Fruit fly (Drosophila melanogaster) whole organism, embryonic: ENCODE results near the gene anne.

Source experiments
- Atf-2 ChIP-seq: fragments of 200-800 bp; sonication (Bioruptor generic); optimal IDR thresholded peaks from 2 replicates; lab custom pipeline; 2016; ENCODE audit warnings: missing biosample characterization, missing genetic modification characterization
- Atf3 ChIP-seq: fragments of 200-800 bp; sonication (Bioruptor generic); optimal IDR thresholded peaks from 3 replicates; lab custom pipeline; 2016; ENCODE audit warnings: missing biosample characterization, missing genetic modification characterization
- BEAF-32 ChIP-seq: fragments of 200-800 bp; sonication (Bioruptor generic); optimal IDR thresholded peaks from 3 replicates; lab custom pipeline; 2017; ENCODE audit warnings: missing biosample characterization, missing genetic modification characterization, mild to moderate bottlenecking, moderate library complexity, missing genetic modification reagents
- CG11723 ChIP-seq: fragments of 200-800 bp; sonication (Bioruptor generic); optimal IDR thresholded peaks from 2 replicates; lab custom pipeline; 2017; ENCODE audit warnings: missing biosample characterization, mild to moderate bottlenecking, missing genetic modification characterization
- CG13123 ChIP-seq: fragments of 200-800 bp; sonication (Bioruptor generic); optimal IDR thresholded peaks from 2 replicates; lab custom pipeline; 2016; ENCODE audit warnings: missing biosample characterization, missing genetic modification characterization
- CG13296 ChIP-seq: fragments of 200-800 bp; sonication (Bioruptor generic); optimal IDR thresholded peaks from 3 replicates; lab custom pipeline; 2018; ENCODE audit warnings: missing biosample characterization, mild to moderate bottlenecking, missing genetic modification characterization
- CG15514 ChIP-seq: fragments of 200-800 bp; sonication (Bioruptor generic); optimal IDR thresholded peaks from 3 replicates; lab custom pipeline; 2017; ENCODE audit warnings: missing biosample characterization, missing genetic modification characterization, mild to moderate bottlenecking, moderate library complexity, missing genetic modification reagents
- CG1603 ChIP-seq: fragments of 200-800 bp; sonication (Bioruptor generic); optimal IDR thresholded peaks from 2 replicates; lab custom pipeline; 2019; ENCODE audit warnings: missing biosample characterization, mild to moderate bottlenecking, missing genetic modification characterization, moderate library complexity
- CG17612 ChIP-seq: fragments of 200-800 bp; sonication (Bioruptor generic); IDR thresholded peaks from 2 replicates; pipeline ENCODE4 v1.3.6; 2022; ENCODE audit warnings: missing biosample characterization, missing genetic modification characterization
- CG17802 ChIP-seq: fragments of 200-800 bp; sonication (Bioruptor generic); optimal IDR thresholded peaks from 2 replicates; lab custom pipeline; 2018; ENCODE audit warnings: missing biosample characterization, mild to moderate bottlenecking, missing genetic modification characterization, moderate library complexity
- CG2202 ChIP-seq: fragments of 200-800 bp; sonication (Bioruptor generic); optimal IDR thresholded peaks from 2 replicates; lab custom pipeline; 2018; ENCODE audit warnings: missing biosample characterization, mild to moderate bottlenecking, missing genetic modification characterization
- CG30020 ChIP-seq: fragments of 200-800 bp; optimal IDR thresholded peaks from 2 replicates; lab custom pipeline; 2019; ENCODE audit warnings: missing biosample characterization, mild to moderate bottlenecking, missing genetic modification characterization, moderate library complexity
- CG31441 ChIP-seq: fragments of 200-800 bp; sonication (Bioruptor generic); IDR thresholded peaks from 2 replicates; pipeline ENCODE4 v1.3.6; 2022; ENCODE audit warnings: missing biosample characterization, missing genetic modification characterization
- CG3838 ChIP-seq: fragments of 200-800 bp; sonication (Bioruptor generic); optimal IDR thresholded peaks from 3 replicates; lab custom pipeline; 2016; ENCODE audit warnings: missing biosample characterization, missing genetic modification characterization
- CG4707 ChIP-seq: fragments of 200-800 bp; sonication (Bioruptor generic); optimal IDR thresholded peaks from 2 replicates; lab custom pipeline; 2018; ENCODE audit warnings: missing biosample characterization, mild to moderate bottlenecking, missing genetic modification characterization, moderate library complexity
- CG7357 ChIP-seq: fragments of 200-800 bp; sonication (Bioruptor generic); IDR thresholded peaks from 3 replicates; pipeline ENCODE4 v1.3.6; 2022; ENCODE audit warnings: missing biosample characterization, missing genetic modification characterization
- D19A ChIP-seq: fragments of 200-800 bp; optimal IDR thresholded peaks from 3 replicates; lab custom pipeline; 2019; ENCODE audit warnings: missing biosample characterization, mild to moderate bottlenecking, missing genetic modification characterization, moderate library complexity
- Dip2 ChIP-seq: fragments of 200-800 bp; sonication (Bioruptor generic); IDR thresholded peaks from 2 replicates; pipeline ENCODE4 v1.3.6; 2022; ENCODE audit warnings: missing biosample characterization, missing genetic modification characterization
- Doc2 ChIP-seq: fragments of 200-800 bp; sonication (Bioruptor generic); IDR thresholded peaks from 2 replicates; pipeline ENCODE4 v1.3.6; 2022; ENCODE audit warnings: missing biosample characterization, missing genetic modification characterization
- Eip74EF ChIP-seq, 2 experiments: fragments of 200-800 bp in 1 of 2; fragments of >200 bp in 1 of 2; sonication (Bioruptor generic) in 1 of 2; optimal IDR thresholded peaks; 2 replicates each; lab custom pipeline; 2017 to 2019; ENCODE audit warnings: missing biosample characterization in 2 of 2, missing genetic modification characterization in 2 of 2, mild to moderate bottlenecking in 1 of 2, moderate library complexity in 1 of 2
- Ets65A ChIP-seq: fragments of 200-800 bp; sonication (Bioruptor generic); peaks from one replicate; lab custom pipeline; 2016; ENCODE audit warnings: missing biosample characterization, missing genetic modification characterization
- Ets97D ChIP-seq: fragments of 200-800 bp; sonication (Bioruptor generic); optimal IDR thresholded peaks from 3 replicates; lab custom pipeline; 2016; ENCODE audit warnings: missing biosample characterization, missing genetic modification characterization
- Med ChIP-seq: fragments of 200-800 bp; sonication (Bioruptor generic); peaks from one replicate; lab custom pipeline; 2016; ENCODE audit warnings: missing biosample characterization, missing genetic modification characterization, mild to moderate bottlenecking, inconsistent platforms, moderate library complexity
- Mes4 ChIP-seq: fragments of 200-800 bp; sonication (Bioruptor generic); optimal IDR thresholded peaks from 2 replicates; lab custom pipeline; 2016; ENCODE audit warnings: missing biosample characterization, missing genetic modification characterization
- Nf-YB ChIP-seq: fragments of 200-800 bp; sonication (Bioruptor generic); optimal IDR thresholded peaks from 3 replicates; lab custom pipeline; 2019; ENCODE audit warnings: missing biosample characterization, mild to moderate bottlenecking, missing genetic modification characterization, moderate library complexity
- Poxn ChIP-seq: fragments of 200-800 bp; sonication (Bioruptor generic); IDR thresholded peaks from 2 replicates; pipeline ENCODE4 v1.3.6; 2022; ENCODE audit warnings: missing biosample characterization, missing genetic modification characterization
- Sry-δ ChIP-seq: fragments of 200-800 bp; sonication (Bioruptor generic); optimal IDR thresholded peaks from 2 replicates; lab custom pipeline; 2016; ENCODE audit warnings: missing biosample characterization, missing genetic modification characterization
- ara ChIP-seq: fragments of 200-800 bp; sonication (Bioruptor generic); IDR thresholded peaks from 2 replicates; pipeline ENCODE4 v1.3.6; 2022; ENCODE audit warnings: missing biosample characterization, missing genetic modification characterization
- ato ChIP-seq: fragments of 200-800 bp; sonication (Bioruptor generic); IDR thresholded peaks from 2 replicates; pipeline ENCODE4 v1.3.6; 2022; ENCODE audit warnings: missing biosample characterization, missing genetic modification characterization; ENCODE audit not compliant: partially characterized antibody
- cg ChIP-seq: fragments of 200-800 bp; sonication (Bioruptor generic); optimal IDR thresholded peaks from 3 replicates; lab custom pipeline; 2019; ENCODE audit warnings: missing biosample characterization, mild to moderate bottlenecking, missing genetic modification characterization, moderate library complexity
- dmrt11E ChIP-seq: fragments of 200-800 bp; sonication (Bioruptor generic); optimal IDR thresholded peaks from 3 replicates; lab custom pipeline; 2018; ENCODE audit warnings: missing biosample characterization, mild to moderate bottlenecking, missing genetic modification characterization, moderate library complexity
- esg ChIP-seq: fragments of 200-800 bp; sonication (Bioruptor generic); conservative IDR thresholded peaks from 2 replicates; pipeline ENCODE4 v1.3.6; 2022; ENCODE audit warnings: missing biosample characterization, missing genetic modification characterization
- gem ChIP-seq: fragments of 200-800 bp; sonication (Bioruptor generic); optimal IDR thresholded peaks from 2 replicates; lab custom pipeline; 2019; ENCODE audit warnings: missing biosample characterization, mild to moderate bottlenecking, missing genetic modification characterization, moderate library complexity
- ham ChIP-seq: fragments of 200-800 bp; sonication (Bioruptor generic); IDR thresholded peaks from 2 replicates; pipeline ENCODE4 v1.3.6; 2022; ENCODE audit warnings: missing biosample characterization, missing genetic modification characterization
- her ChIP-seq: fragments of 200-800 bp; sonication (Bioruptor generic); optimal IDR thresholded peaks from 2 replicates; lab custom pipeline; 2016; ENCODE audit warnings: missing biosample characterization, missing genetic modification characterization
- klu ChIP-seq: fragments of 200-800 bp; sonication (Bioruptor generic); IDR thresholded peaks from 2 replicates; pipeline ENCODE4 v1.3.6; 2022; ENCODE audit warnings: missing biosample characterization, missing genetic modification characterization
- odd ChIP-seq: fragments of 200-800 bp; sonication (Bioruptor generic); optimal IDR thresholded peaks from 2 replicates; lab custom pipeline; 2017; ENCODE audit warnings: missing biosample characterization, mild to moderate bottlenecking, missing genetic modification characterization
- phol ChIP-seq: fragments of 200-800 bp; sonication (Bioruptor generic); optimal IDR thresholded peaks from 3 replicates; lab custom pipeline; 2018; ENCODE audit warnings: missing biosample characterization, mild to moderate bottlenecking, missing genetic modification characterization, moderate library complexity
- pzg ChIP-seq: fragments of 200-800 bp; sonication (Bioruptor generic); optimal IDR thresholded peaks from 3 replicates; lab custom pipeline; 2018; ENCODE audit warnings: missing biosample characterization, mild to moderate bottlenecking, missing genetic modification characterization, moderate library complexity
- sd ChIP-seq: fragments of 200-800 bp; sonication (Bioruptor generic); optimal IDR thresholded peaks from 3 replicates; lab custom pipeline; 2018; ENCODE audit warnings: missing biosample characterization, mild to moderate bottlenecking, missing genetic modification characterization, moderate library complexity
- sens ChIP-seq: fragments of 200-800 bp; sonication (Bioruptor generic); peaks from one replicate; lab custom pipeline; 2016; ENCODE audit warnings: missing biosample characterization, missing genetic modification characterization
- sens-2 ChIP-seq: fragments of 200-800 bp; sonication (Bioruptor generic); IDR thresholded peaks from 2 replicates; pipeline ENCODE4 v1.3.6; 2022; ENCODE audit warnings: missing biosample characterization, missing genetic modification characterization
- sna ChIP-seq: fragments of 200-800 bp; sonication (Bioruptor generic); IDR thresholded peaks from 2 replicates; pipeline ENCODE4 v1.3.6; 2022; ENCODE audit warnings: missing biosample characterization, missing genetic modification characterization; ENCODE audit not compliant: partially characterized antibody
- ssp ChIP-seq: fragments of 200-800 bp; sonication (Bioruptor generic); IDR thresholded peaks from 2 replicates; pipeline ENCODE4 v1.3.6; 2022; ENCODE audit warnings: missing biosample characterization, missing genetic modification characterization
- usp ChIP-seq: fragments of >200 bp; optimal IDR thresholded peaks from 2 replicates; lab custom pipeline; 2017; ENCODE audit warnings: missing biosample characterization, missing genetic modification characterization
- vvl ChIP-seq: fragments of 200-800 bp; sonication (Bioruptor generic); IDR thresholded peaks from 2 replicates; pipeline ENCODE4 v1.3.6; 2022; ENCODE audit warnings: missing biosample characterization, missing genetic modification characterization

The anne gene

dm6 chr4:179062-179919 lies 47.3 kb downstream of the anne start, which contains the start of gene Arl4 (continued):
- TF ChIP-seq ham (GFP tag; lab: Robert Waterston, UW) (no peak), dmrt11E (tag; lab: Kevin White, UChicago) (peak; percentile 36), usp (GFP tag; lab: Kevin White, UChicago) (no peak), her (no peak), Ets65A (peak; percentile 94), CG17612 (GFP tag; lab: Robert Waterston, UW) (no peak), CG2202 (tag; lab: Kevin White, UChicago) (no peak), CG4707 (GFP tag; lab: Kevin White, UChicago) (no peak), odd (GFP tag; lab: Kevin White, UChicago) (no peak)

DNA sequence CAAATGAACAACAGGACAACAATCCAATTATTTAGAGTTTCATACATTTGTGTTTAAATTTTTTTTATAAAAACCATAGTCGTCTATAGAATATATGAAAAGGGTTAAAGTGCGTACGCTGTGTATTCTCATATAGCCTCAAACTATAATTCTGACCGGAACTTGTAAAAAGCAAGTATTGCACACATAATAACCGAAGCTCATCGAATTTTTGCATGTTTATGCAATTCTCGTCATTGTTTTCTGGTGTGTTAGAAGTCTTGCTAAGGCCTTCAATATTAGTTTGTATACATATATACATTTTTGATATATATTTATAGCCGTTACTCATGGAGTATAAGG lies 47.9 kb downstream of the anne start:
- TF ChIP-seq CG17802 (tag; lab: Kevin White, UChicago) = peak; percentile 86
- peak; percentile 84 for TF ChIP-seq CG30020 (tag; lab: Kevin White, UChicago)
- TF ChIP-seq Dip2 (GFP tag; lab: Robert Waterston, UW) = no peak
- TF ChIP-seq CG7357 (GFP tag; lab: Robert Waterston, UW) = peak; percentile 9; the same call in 1 of the 3 replicates
- peak; percentile 20 for TF ChIP-seq sens (GFP tag; lab: Kevin White, UChicago)
- no peak for TF ChIP-seq Nf-YB (GFP tag; lab: Kevin White, UChicago)
- peak; percentile 14 for TF ChIP-seq D19A (tag; lab: Kevin White, UChicago)
- TF ChIP-seq, all 482 proteins: peak for 5

DNA sequence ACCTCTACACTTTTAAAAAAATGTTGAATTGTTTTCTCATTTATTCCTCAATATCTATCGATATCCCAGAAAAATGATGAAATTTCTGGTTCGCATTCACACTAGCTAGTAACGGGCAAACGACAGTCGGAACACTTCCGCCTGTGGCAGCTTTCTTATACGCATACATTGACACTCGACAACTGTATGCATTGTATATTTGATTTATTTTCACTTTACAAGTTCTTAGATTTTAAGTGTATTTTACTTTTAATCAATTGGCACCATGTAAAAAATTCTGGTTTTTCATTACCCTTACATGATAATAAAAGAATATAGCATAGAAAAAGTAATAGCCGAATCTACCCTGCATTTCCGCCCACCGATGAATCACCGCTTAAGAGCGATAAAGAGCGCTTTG lies 48.8 kb downstream of the anne start:
- TF ChIP-seq Poxn (GFP tag; lab: Robert Waterston, UW) (no peak), Sry-δ (GFP tag; lab: Kevin White, UChicago) (peak; percentile 7), klu (no peak), Atf-2 (GFP tag; lab: Kevin White, UChicago) (no peak), ara (GFP tag; lab: Robert Waterston, UW) (no peak), gem (tag; lab: Kevin White, UChicago) (peak; percentile 5), pzg (GFP tag; lab: Kevin White, UChicago) (peak; percentile 15), Atf3 (GFP tag; lab: Kevin White, UChicago) (no peak), CG1603 (tag; lab: Kevin White, UChicago) (peak; percentile 59), BEAF-32 (GFP tag; lab: Kevin White, UChicago) (peak; percentile 32), cg (GFP tag; lab: Kevin White, UChicago) (peak; percentile 1), ato (GFP tag; lab: Robert Waterston, UW) (no peak), ssp (GFP tag; lab: Robert Waterston, UW) (peak; percentile 90), CG11723 (GFP tag; lab: Kevin White, UChicago) (peak; percentile 73), sens (GFP tag; lab: Kevin White, UChicago) (peak; percentile 85), sna (no peak), Ets97D (GFP tag; lab: Kevin White, UChicago) (peak; percentile 33), CG30020 (tag; lab: Kevin White, UChicago) (peak; percentile 95), Doc2 (GFP tag; lab: Robert Waterston, UW) (no peak), CG17802 (tag; lab: Kevin White, UChicago) (peak; percentile 92), Eip74EF (GFP tag; optimal IDR thresholded peaks at IDR 0.05; lab: Kevin White, UChicago) (peak in 1 of 2 experiments; percentile 16), sens-2 (GFP tag; lab: Robert Waterston, UW) (no peak), CG13123 (GFP tag; lab: Kevin White, UChicago) (no peak), CG15514 (GFP tag; lab: Kevin White, UChicago) (no peak), vvl (GFP tag; lab: Robert Waterston, UW) (no peak), Ets65A (peak; percentile 93), CG31441 (GFP tag; lab: Robert Waterston, UW) (no peak), esg (GFP tag; lab: Robert Waterston, UW) (no peak), Mes4 (GFP tag; lab: Kevin White, UChicago) (peak; percentile 18), Med (peak; percentile 80), CG13296 (GFP tag; lab: Kevin White, UChicago) (peak; percentile 0), CG3838 (no peak), sd (tag; lab: Kevin White, UChicago) (no peak), phol (tag; lab: Kevin White, UChicago) (peak; percentile 25)
